Fruit fly (Drosophila melanogaster) S2 (cell line): ENCODE results near the gene cDIP.

Experiments
- CG8478 ChIP-seq: fragments of >200 bp; optimal IDR thresholded peaks from 2 replicates; lab custom pipeline; 2018
- CTCF ChIP-seq, 2 experiments: fragments of >200 bp; optimal IDR thresholded peaks; 2 replicates each; lab custom pipeline; 2018

The cDIP gene

dm6 chr3R:21176663-21177145 lies 15.8 kb upstream of the cDIP start:
- TF ChIP-seq CG8478 (lab: Kevin White, UChicago): no peak
- TF ChIP-seq CTCF (optimal IDR thresholded peaks at IDR 0.05; lab: Kevin White, UChicago): no peak

- no peak for TF ChIP-seq CTCF (optimal IDR thresholded peaks at IDR 0.05; lab: Kevin White, UChicago)
Measured at dm6 chr3R:21169525-21170149, 8.7 kb upstream of the cDIP start.

dm6 chr3R:21168105-21168504 lies 7.2 kb upstream of the cDIP start, which contains the start of gene Snmp1:
Gene Snmp1 (minus strand): TSS chr3R:21168205.
- TF ChIP-seq CG8478 (lab: Kevin White, UChicago): no peak
- TF ChIP-seq CTCF (optimal IDR thresholded peaks at IDR 0.05; lab: Kevin White, UChicago): no peak

- TF ChIP-seq CG8478 (lab: Kevin White, UChicago): no peak
- TF ChIP-seq CTCF (optimal IDR thresholded peaks at IDR 0.05; lab: Kevin White, UChicago): no peak
Measured at dm6 chr3R:21163318-21163828, 2.5 kb upstream of the cDIP start, which contains the start of gene CG5810. Gene CG5810 (plus strand): TSS chr3R:21163778.

- TF ChIP-seq CTCF (optimal IDR thresholded peaks at IDR 0.05; lab: Kevin White, UChicago): no peak
- TF ChIP-seq CG8478 (lab: Kevin White, UChicago): no peak
Measured at dm6 chr3R:21161620-21162029, 733 bp upstream of the cDIP start.

dm6 chr3R:21158643-21159042 lies 2.2 kb downstream of the cDIP start:
- no peak for TF ChIP-seq CTCF (optimal IDR thresholded peaks at IDR 0.05; lab: Kevin White, UChicago)

- TF ChIP-seq CTCF (optimal IDR thresholded peaks at IDR 0.05; lab: Kevin White, UChicago) (no peak), CG8478 (lab: Kevin White, UChicago) (no peak)
Measured at dm6 chr3R:21156572-21157480, 4.1 kb downstream of the cDIP start.

- TF ChIP-seq CTCF (optimal IDR thresholded peaks at IDR 0.05; lab: Kevin White, UChicago): peak in 1 of 2 experiments; percentile 15
- TF ChIP-seq CG8478 (lab: Kevin White, UChicago): no peak
Measured at dm6 chr3R:21155931-21156488, 4.9 kb downstream of the cDIP start.

- no peak for TF ChIP-seq CG8478 (lab: Kevin White, UChicago)
- TF ChIP-seq CTCF (optimal IDR thresholded peaks at IDR 0.05; lab: Kevin White, UChicago): no peak
Measured at dm6 chr3R:21154130-21154529, 6.8 kb downstream of the cDIP start.

dm6 chr3R:21152856-21153278 lies 8.0 kb downstream of the cDIP start:
- TF ChIP-seq CG8478 (lab: Kevin White, UChicago): no peak
- TF ChIP-seq CTCF (optimal IDR thresholded peaks at IDR 0.05; lab: Kevin White, UChicago): no peak

dm6 chr3R:21151090-21151870 lies 9.6 kb downstream of the cDIP start:
- TF ChIP-seq CG8478 (lab: Kevin White, UChicago): no peak
- no peak for TF ChIP-seq CTCF (optimal IDR thresholded peaks at IDR 0.05; lab: Kevin White, UChicago)

dm6 chr3R:21150090-21150489 lies 10.8 kb downstream of the cDIP start:
- no peak for TF ChIP-seq CG8478 (lab: Kevin White, UChicago)
- no peak for TF ChIP-seq CTCF (optimal IDR thresholded peaks at IDR 0.05; lab: Kevin White, UChicago)

- TF ChIP-seq CG8478 (lab: Kevin White, UChicago): no peak
- TF ChIP-seq CTCF (optimal IDR thresholded peaks at IDR 0.05; lab: Kevin White, UChicago): no peak
Measured at dm6 chr3R:21141341-21141740, 19.6 kb downstream of the cDIP start.

dm6 chr3R:21140458-21140857 lies 20.4 kb downstream of the cDIP start, which contains the start of gene SNF4Agamma:
Gene SNF4Agamma (plus strand): TSS chr3R:21140739.
- TF ChIP-seq CG8478 (lab: Kevin White, UChicago) (no peak), CTCF (optimal IDR thresholded peaks at IDR 0.05; lab: Kevin White, UChicago) (no peak)
